Worm (Caenorhabditis elegans): ENCODE data around the gene ttr-33.

ttr-33 gene

ce11 chrV:7856641-7857040, 18.9 kb upstream of the ttr-33 start:
- no peak for TF ChIP-seq ztf-11 (tag; optimal IDR thresholded peaks at IDR 0.05)
- TF ChIP-seq crh-2 (tag; optimal IDR thresholded peaks at IDR 0.05): no peak
- no peak for TF ChIP-seq mdl-1 (tag; optimal IDR thresholded peaks at IDR 0.05)
- TF ChIP-seq C34F6.9 (tag; optimal IDR thresholded peaks at IDR 0.05): no peak
- no peak for TF ChIP-seq lin-39 (tag; optimal IDR thresholded peaks at IDR 0.05)
- no peak for TF ChIP-seq fos-1 (tag; optimal IDR thresholded peaks at IDR 0.05)
- TF ChIP-seq lin-11 (tag; optimal IDR thresholded peaks at IDR 0.05): no peak
- no peak for TF ChIP-seq sma-9 (GFP tag; optimal IDR thresholded peaks at IDR 0.05)
- no peak for TF ChIP-seq sma-9 (tag; optimal IDR thresholded peaks at IDR 0.05)
- no peak for TF ChIP-seq mab-5 (tag; optimal IDR thresholded peaks at IDR 0.05)
- TF ChIP-seq F13H6.1 (tag; optimal IDR thresholded peaks at IDR 0.05): no peak
- TF ChIP-seq ztf-1 (GFP tag; conservative IDR thresholded peaks at IDR 0.05): no peak
- no peak for TF ChIP-seq peb-1 (tag; optimal IDR thresholded peaks at IDR 0.05)
- TF ChIP-seq nhr-12 (tag; optimal IDR thresholded peaks at IDR 0.05): no peak
- TF ChIP-seq dmd-4 (tag; optimal IDR thresholded peaks at IDR 0.05): no peak
- TF ChIP-seq blmp-1 (tag; optimal IDR thresholded peaks at IDR 0.05; ENCODE audit: insufficient read depth): no peak
- no peak for TF ChIP-seq ceh-82 (tag; optimal IDR thresholded peaks at IDR 0.05)
- TF ChIP-seq alr-1 (tag; optimal IDR thresholded peaks at IDR 0.05): no peak

ce11 chrV:7855382-7855994, 17.8 kb upstream of the ttr-33 start, which contains the start of gene C37C3.2:
Gene C37C3.2 (plus strand): TSS chrV:7855944.
- peak; percentile 37 for TF ChIP-seq Y55F3AM.14 (GFP tag; optimal IDR thresholded peaks at IDR 0.05)
- TF ChIP-seq nhr-6 (tag; optimal IDR thresholded peaks at IDR 0.05): no peak
- TF ChIP-seq ama-1 (optimal IDR thresholded peaks at IDR 0.05): peak; percentile 5

ce11 chrV:7854603-7855002, 16.9 kb upstream of the ttr-33 start, which contains the start of the genes C37C3.9 and C37C3.18:
Gene C37C3.9 (minus strand): TSS chrV:7854700.
Gene C37C3.18 (plus strand): TSS chrV:7854993.
- TF ChIP-seq lin-13 (GFP tag; optimal IDR thresholded peaks at IDR 0.05) (peak; percentile 66), unc-39 (tag; optimal IDR thresholded peaks at IDR 0.05) (no peak), ztf-11 (tag; optimal IDR thresholded peaks at IDR 0.05) (no peak), sma-3 (GFP tag; optimal IDR thresholded peaks at IDR 0.05) (peak; percentile 63), aly-2 (tag; optimal IDR thresholded peaks at IDR 0.05) (no peak), lsy-2 (tag; optimal IDR thresholded peaks at IDR 0.05) (peak; percentile 0 to 83), crh-2 (tag; optimal IDR thresholded peaks at IDR 0.05) (peak; percentile 99), nhr-12 (tag; optimal IDR thresholded peaks at IDR 0.05) (no peak), ztf-1 (GFP tag; conservative IDR thresholded peaks at IDR 0.05) (no peak), Y55F3AM.14 (GFP tag; optimal IDR thresholded peaks at IDR 0.05) (no peak), snpc-4 (tag; optimal IDR thresholded peaks at IDR 0.05) (peak; percentile 88), mdl-1 (tag; optimal IDR thresholded peaks at IDR 0.05) (peak in 1 of 2 experiments; percentile 58), nhr-237 (tag; optimal IDR thresholded peaks at IDR 0.05) (no peak), nhr-77 (tag; optimal IDR thresholded peaks at IDR 0.05) (no peak), nhr-25 (tag; optimal IDR thresholded peaks at IDR 0.05) (peak; percentile 59), C34F6.9 (tag; optimal IDR thresholded peaks at IDR 0.05) (peak; percentile 86), mbf-1 (tag; optimal IDR thresholded peaks at IDR 0.05) (no peak), fos-1 (tag; optimal IDR thresholded peaks at IDR 0.05) (peak; percentile 85), sem-4 (tag; optimal IDR thresholded peaks at IDR 0.05) (peak; percentile 45), lin-11 (tag; optimal IDR thresholded peaks at IDR 0.05) (peak; percentile 95), ceh-16 (tag; optimal IDR thresholded peaks at IDR 0.05) (no peak), alr-1 (tag; optimal IDR thresholded peaks at IDR 0.05) (no peak), ZK546.5 (tag; optimal IDR thresholded peaks at IDR 0.05) (no peak), egl-27 (tag; optimal IDR thresholded peaks at IDR 0.05) (peak; percentile 71), blmp-1 (tag; optimal IDR thresholded peaks at IDR 0.05; ENCODE audit: insufficient read depth) (peak; percentile 65), unc-62 (GFP tag; optimal IDR thresholded peaks at IDR 0.05) (no peak), zag-1 (tag; optimal IDR thresholded peaks at IDR 0.05) (no peak), sma-9 (GFP tag; optimal IDR thresholded peaks at IDR 0.05) (peak; percentile 90), sma-9 (tag; optimal IDR thresholded peaks at IDR 0.05) (no peak), nhr-10 (tag; optimal IDR thresholded peaks at IDR 0.05) (no peak), unc-55 (GFP tag; optimal IDR thresholded peaks at IDR 0.05) (peak; percentile 81), lin-39 (tag; optimal IDR thresholded peaks at IDR 0.05) (no peak), nhr-6 (tag; optimal IDR thresholded peaks at IDR 0.05) (peak; percentile 56), F13H6.1 (tag; optimal IDR thresholded peaks at IDR 0.05) (peak; percentile 79), nhr-23 (tag; optimal IDR thresholded peaks at IDR 0.05) (no peak), elt-3 (tag; optimal IDR thresholded peaks at IDR 0.05) (no peak), mab-5 (tag; optimal IDR thresholded peaks at IDR 0.05) (no peak), peb-1 (tag; optimal IDR thresholded peaks at IDR 0.05) (no peak), elt-1 (tag; optimal IDR thresholded peaks at IDR 0.05) (no peak), ama-1 (optimal IDR thresholded peaks at IDR 0.05) (peak; percentile 29), nhr-21 (tag; optimal IDR thresholded peaks at IDR 0.05) (peak; percentile 79), ceh-82 (tag; optimal IDR thresholded peaks at IDR 0.05) (no peak), nhr-129 (tag; optimal IDR thresholded peaks at IDR 0.05) (peak; percentile 92), R02D3.7 (tag; optimal IDR thresholded peaks at IDR 0.05) (no peak), gmeb-1 (tag; optimal IDR thresholded peaks at IDR 0.05) (peak; percentile 74), dmd-4 (tag; optimal IDR thresholded peaks at IDR 0.05) (no peak), nhr-11 (tag; optimal IDR thresholded peaks at IDR 0.05) (no peak)

Data from whole organism, L2 larva.